Worm (Caenorhabditis elegans) whole organism, mixed stage, embryonic: ENCODE data around the gene C04A11.1.

ENCODE experiments used
- nhr-76 ChIP-seq: sonication (generic microtip); optimal IDR thresholded peaks from 2 replicates; lab custom pipeline; 2017; ENCODE audit warnings: missing biosample characterization, missing genetic modification characterization
- unc-62 ChIP-seq: fragments of 150-350 bp; optimal IDR thresholded peaks from 2 replicates; lab custom pipeline; 2014; ENCODE audit warnings: missing biosample characterization, missing genetic modification reagents, missing genetic modification characterization
- ztf-11 ChIP-seq: fragments of 150-350 bp; optimal IDR thresholded peaks from 2 replicates; lab custom pipeline; 2014; ENCODE audit warnings: missing biosample characterization, missing genetic modification characterization

DNA sequence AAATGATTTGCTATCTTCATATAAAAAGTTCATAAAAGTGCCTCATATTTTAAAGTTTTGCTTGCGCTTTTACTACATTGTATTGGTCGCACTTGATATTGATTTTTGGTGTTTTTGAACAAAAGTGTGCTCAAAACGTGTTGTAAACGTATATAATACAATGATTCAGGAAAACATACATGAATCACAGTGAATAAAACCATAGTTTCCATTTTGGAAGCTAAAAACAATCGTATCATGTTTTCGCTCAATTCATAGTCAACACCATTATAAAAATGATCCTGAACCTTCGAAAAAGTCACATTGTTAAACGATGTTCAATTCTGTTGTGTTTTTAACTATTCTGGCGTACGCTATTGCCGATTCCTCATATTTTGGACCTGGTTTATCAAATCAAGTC lies 13.0 kb upstream of the C04A11.1 start, which contains the start of gene C40C9.3:
- TF ChIP-seq ztf-11 (no peak), nhr-76 (tag; lab: Kevin White, UChicago) (no peak), unc-62 (GFP tag; lab: Kevin White, UChicago) (no peak)
